Worm (Caenorhabditis elegans) whole organism, L1 larva: ENCODE results near the gene C35C5.9.

Experiments used
- C16A3.4 ChIP-seq: fragments of 150-350 bp; optimal IDR thresholded peaks from 2 replicates; lab custom pipeline; 2014; ENCODE audit warnings: missing biosample characterization, missing genetic modification characterization
- Y116A8C.19 ChIP-seq: sonication (generic microtip); optimal IDR thresholded peaks from 2 replicates; lab custom pipeline; 2016; ENCODE audit warnings: missing compliant biosample characterization, missing genetic modification characterization, borderline replicate concordance
- blmp-1 ChIP-seq: fragments of 150-350 bp; optimal IDR thresholded peaks from 2 replicates; lab custom pipeline; 2014; ENCODE audit warnings: missing biosample characterization, missing genetic modification characterization
- ceh-8 ChIP-seq: fragments of 200-800 bp; sonication (Bioruptor generic); optimal IDR thresholded peaks from 2 replicates; lab custom pipeline; 2018; ENCODE audit warnings: mild to moderate bottlenecking, missing genetic modification characterization, moderate library complexity, missing compliant biosample characterization
- ceh-82 ChIP-seq, 3 experiments: fragments of 150-350 bp in 1 of 3; sonication (generic microtip) in 2 of 3; optimal IDR thresholded peaks; 2 replicates each; lab custom pipeline; 2014 to 2017; ENCODE audit warnings: missing biosample characterization in 3 of 3, missing genetic modification characterization in 3 of 3
- ceh-90 ChIP-seq: sonication (generic microtip); optimal IDR thresholded peaks from 2 replicates; lab custom pipeline; 2016; ENCODE audit warnings: missing genetic modification characterization, missing compliant biosample characterization
- dsc-1 ChIP-seq: sonication (generic microtip); optimal IDR thresholded peaks from 2 replicates; lab custom pipeline; 2016; ENCODE audit warnings: mild to moderate bottlenecking, missing genetic modification characterization, missing compliant biosample characterization
- efl-1 ChIP-seq, 4 experiments: fragments of 150-350 bp; optimal IDR thresholded peaks in 3 of 4; peaks in 1 of 4; 1 replicate in 1 of 4; 2 replicates in 3 of 4; lab custom pipeline; 2014; ENCODE audit warnings: missing biosample characterization in 2 of 4, missing genetic modification characterization in 2 of 4, missing genetic modification reagents in 2 of 4
- elt-2 ChIP-seq: sonication (generic microtip); optimal IDR thresholded peaks from 2 replicates; lab custom pipeline; 2016; ENCODE audit warnings: missing genetic modification characterization, mild to moderate bottlenecking, inconsistent platforms, missing compliant biosample characterization, missing genetic modification reagents
- fkh-4 ChIP-seq: sonication (generic microtip); optimal IDR thresholded peaks from 2 replicates; lab custom pipeline; 2016; ENCODE audit warnings: missing compliant biosample characterization, missing genetic modification characterization, borderline replicate concordance
- fos-1 ChIP-seq: fragments of 150-350 bp; optimal IDR thresholded peaks from 2 replicates; lab custom pipeline; 2014; ENCODE audit warnings: missing biosample characterization, missing genetic modification characterization
- hlh-17 ChIP-seq: fragments of 200-800 bp; sonication (Bioruptor generic); optimal IDR thresholded peaks from 2 replicates; lab custom pipeline; 2018; ENCODE audit warnings: missing genetic modification characterization, mild to moderate bottlenecking, missing compliant biosample characterization, moderate library complexity, borderline replicate concordance
- irx-1 ChIP-seq: sonication (generic microtip); optimal IDR thresholded peaks from 2 replicates; lab custom pipeline; 2016; ENCODE audit warnings: missing genetic modification characterization, missing compliant biosample characterization
- isw-1 ChIP-seq: fragments of 200-800 bp; sonication (Bioruptor generic); IDR thresholded peaks from 2 replicates; pipeline ENCODE4 v1.3.6; 2022; ENCODE audit warnings: missing genetic modification characterization, missing compliant biosample characterization
- jun-1 ChIP-seq: fragments of 150-350 bp; optimal IDR thresholded peaks from 2 replicates; lab custom pipeline; 2014; ENCODE audit warnings: missing biosample characterization, missing genetic modification reagents, missing genetic modification characterization
- lin-14 ChIP-seq: fragments of 200-800 bp; sonication (Bioruptor generic); optimal IDR thresholded peaks from 2 replicates; lab custom pipeline; 2018; ENCODE audit warnings: mild to moderate bottlenecking, missing genetic modification characterization, moderate library complexity, missing compliant biosample characterization
- lsy-2 ChIP-seq, 2 experiments: fragments of 150-350 bp; optimal IDR thresholded peaks; 2 replicates each; lab custom pipeline; 2014; ENCODE audit warnings: missing biosample characterization in 2 of 2, missing genetic modification characterization in 2 of 2
- mab-9 ChIP-seq: fragments of 200-800 bp; sonication (Bioruptor generic); IDR thresholded peaks from 2 replicates; pipeline ENCODE4 v1.3.6; 2022; ENCODE audit warnings: missing genetic modification reagents, missing genetic modification characterization, missing compliant biosample characterization
- mep-1 ChIP-seq: fragments of 150-350 bp; optimal IDR thresholded peaks from 2 replicates; lab custom pipeline; 2014; ENCODE audit warnings: missing biosample characterization, missing genetic modification characterization
- nhr-28 ChIP-seq: fragments of 150-350 bp; optimal IDR thresholded peaks from 2 replicates; lab custom pipeline; 2014; ENCODE audit warnings: missing biosample characterization, missing genetic modification characterization
- nhr-76 ChIP-seq: sonication (generic microtip); optimal IDR thresholded peaks from 2 replicates; lab custom pipeline; 2017; ENCODE audit warnings: missing biosample characterization, missing genetic modification characterization
- nhr-77 ChIP-seq: fragments of 150-350 bp; optimal IDR thresholded peaks from 2 replicates; lab custom pipeline; 2014; ENCODE audit warnings: missing biosample characterization, missing genetic modification characterization
- nhr-84 ChIP-seq: sonication (generic microtip); optimal IDR thresholded peaks from 2 replicates; lab custom pipeline; 2017; ENCODE audit warnings: missing biosample characterization, missing genetic modification characterization
- pag-3 ChIP-seq: sonication (generic microtip); optimal IDR thresholded peaks from 2 replicates; lab custom pipeline; 2017; ENCODE audit warnings: missing genetic modification characterization, mild to moderate bottlenecking, missing compliant biosample characterization, antibody characterized with exemption, borderline replicate concordance; ENCODE audit not compliant: insufficient read depth
- pqm-1 ChIP-seq: sonication (generic microtip); optimal IDR thresholded peaks from 3 replicates; lab custom pipeline; 2017; ENCODE audit warnings: missing biosample characterization, missing genetic modification characterization
- rnt-1 ChIP-seq: sonication (generic microtip); optimal IDR thresholded peaks from 2 replicates; lab custom pipeline; 2016; ENCODE audit warnings: mild to moderate bottlenecking, missing genetic modification characterization, moderate library complexity, missing compliant biosample characterization
- skn-1 ChIP-seq: fragments of 150-350 bp; optimal IDR thresholded peaks from 2 replicates; lab custom pipeline; 2014; ENCODE audit warnings: missing biosample characterization, missing genetic modification characterization
- sox-4 ChIP-seq: sonication (generic microtip); optimal IDR thresholded peaks from 2 replicates; lab custom pipeline; 2016; ENCODE audit warnings: missing genetic modification characterization, missing compliant biosample characterization
- sup-37 ChIP-seq: fragments of 200-800 bp; sonication (Bioruptor generic); optimal IDR thresholded peaks from 2 replicates; lab custom pipeline; 2018; ENCODE audit warnings: mild to moderate bottlenecking, missing genetic modification characterization, missing compliant biosample characterization
- swsn-7 ChIP-seq: sonication (generic microtip); optimal IDR thresholded peaks from 2 replicates; lab custom pipeline; 2016; ENCODE audit warnings: missing genetic modification characterization, missing compliant biosample characterization
- tbx-2 ChIP-seq: sonication (generic microtip); optimal IDR thresholded peaks from 2 replicates; lab custom pipeline; 2016; ENCODE audit warnings: missing genetic modification characterization, missing compliant biosample characterization
- unc-86 ChIP-seq: sonication (generic microtip); optimal IDR thresholded peaks from 2 replicates; lab custom pipeline; 2016; ENCODE audit warnings: missing genetic modification characterization, missing compliant biosample characterization
- unc-98 ChIP-seq: fragments of 200-800 bp; sonication (Bioruptor generic); IDR thresholded peaks from 2 replicates; pipeline ENCODE4 v1.3.6; 2022; ENCODE audit warnings: missing genetic modification characterization, missing compliant biosample characterization
- xbp-1 ChIP-seq: sonication (generic microtip); optimal IDR thresholded peaks from 2 replicates; lab custom pipeline; 2016; ENCODE audit warnings: missing genetic modification characterization, missing compliant biosample characterization
- zip-4 ChIP-seq: fragments of 200-800 bp; sonication (Bioruptor generic); optimal IDR thresholded peaks from 2 replicates; lab custom pipeline; 2018; ENCODE audit warnings: mild to moderate bottlenecking, missing genetic modification characterization, moderate library complexity, missing compliant biosample characterization
- ztf-11 ChIP-seq, 2 experiments: sonication (generic microtip); optimal IDR thresholded peaks; 2 replicates each; lab custom pipeline; 2016 to 2017; ENCODE audit warnings: missing genetic modification characterization in 2 of 2, missing biosample characterization in 1 of 2, missing compliant biosample characterization in 1 of 2
- ztf-4 ChIP-seq: fragments of 150-350 bp; optimal IDR thresholded peaks from 2 replicates; lab custom pipeline; 2014; ENCODE audit warnings: missing biosample characterization, missing genetic modification characterization

C35C5.9 gene

DNA sequence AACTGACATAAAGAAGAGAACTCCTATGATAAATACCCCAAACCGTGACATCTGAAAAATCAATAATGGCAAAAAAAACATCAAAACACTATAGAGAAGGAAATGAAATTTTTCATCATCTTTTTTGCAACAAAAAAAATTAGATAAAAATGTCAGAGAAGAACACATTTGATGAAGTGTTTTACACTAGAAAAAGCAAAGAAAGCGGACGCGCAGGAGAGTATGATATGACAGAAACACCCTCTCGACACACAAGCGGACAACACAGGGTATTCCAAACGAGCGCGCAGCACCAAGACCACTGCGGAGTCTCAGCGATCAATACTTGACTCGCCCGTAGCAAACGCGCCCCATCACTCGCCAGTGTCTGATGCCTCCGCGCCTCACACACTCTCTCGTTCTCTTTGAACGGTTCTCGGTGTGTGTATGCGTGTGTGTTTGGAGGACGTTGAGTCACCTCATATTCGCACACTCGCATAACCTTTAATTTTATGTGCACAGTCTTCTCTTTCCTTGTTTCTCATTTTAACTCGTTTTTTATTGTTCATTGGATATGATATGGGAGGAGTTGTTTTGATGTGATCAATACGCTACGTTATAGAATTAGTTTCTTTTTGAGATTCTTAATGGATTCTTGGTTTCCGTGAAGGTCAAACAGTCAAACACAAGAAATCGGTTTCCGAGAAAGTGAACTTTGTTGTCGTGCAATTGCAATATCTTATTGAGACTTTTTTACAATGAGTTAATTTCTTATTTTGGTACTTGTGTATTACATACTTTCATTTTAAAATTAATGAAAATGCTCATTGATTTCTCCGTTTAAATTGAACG, 10.3 kb downstream of the C35C5.9 start, which contains the start of gene selt-1.1 (continued):
- TF ChIP-seq ceh-90 (tag; lab: Kevin White, UChicago) (no peak), ceh-8 (GFP tag; lab: Kevin White, UChicago) (no peak), irx-1 (tag; lab: Kevin White, UChicago) (no peak), nhr-28 (no peak), ztf-11 (tag; optimal IDR thresholded peaks at IDR 0.05; lab: Kevin White, UChicago) (no peak), Y116A8C.19 (tag; lab: Kevin White, UChicago) (no peak), nhr-77 (no peak), unc-98 (GFP tag; lab: Robert Waterston, UW) (no peak), ztf-4 (tag; lab: Kevin White, UChicago) (no peak), pqm-1 (tag; lab: Kevin White, UChicago) (no peak), mep-1 (tag; lab: Kevin White, UChicago) (peak; percentile 76), mab-9 (GFP tag; lab: Robert Waterston, UW) (no peak), ceh-82 (tag; optimal IDR thresholded peaks at IDR 0.05; lab: Kevin White, UChicago) (peak in 1 of 3 experiments; percentile 17), swsn-7 (peak; percentile 55), unc-86 (tag; lab: Kevin White, UChicago) (peak; percentile 31), hlh-17 (no peak), elt-2 (peak; percentile 32), isw-1 (GFP tag; lab: Robert Waterston, UW) (no peak), sup-37 (no peak), C16A3.4 (tag; lab: Kevin White, UChicago) (peak; percentile 12), tbx-2 (tag; lab: Kevin White, UChicago) (peak; percentile 46), fos-1 (no peak), nhr-76 (tag; lab: Kevin White, UChicago) (no peak), xbp-1 (tag; lab: Kevin White, UChicago) (peak; percentile 39), lin-14 (GFP tag; lab: Kevin White, UChicago) (peak; percentile 93), jun-1 (peak; percentile 46), skn-1 (no peak), lsy-2 (tag; optimal IDR thresholded peaks at IDR 0.05; lab: Kevin White, UChicago) (peak; percentile 9 to 29), sox-4 (tag; lab: Kevin White, UChicago) (no peak), pag-3 (tag; lab: Kevin White, UChicago) (no peak), nhr-84 (tag; lab: Kevin White, UChicago) (no peak), dsc-1 (no peak), zip-4 (GFP tag; lab: Kevin White, UChicago) (no peak)
- TF ChIP-seq, all 84 proteins: peak for 25

- TF ChIP-seq ceh-90 (tag; lab: Kevin White, UChicago) (no peak), rnt-1 (tag; lab: Kevin White, UChicago) (peak; percentile 39), dsc-1 (peak; percentile 83), swsn-7 (no peak), jun-1 (no peak), blmp-1 (tag; lab: Kevin White, UChicago) (peak; percentile 14), fkh-4 (tag; lab: Kevin White, UChicago) (peak; percentile 23), nhr-84 (tag; lab: Kevin White, UChicago) (no peak), sup-37 (no peak), lin-14 (GFP tag; lab: Kevin White, UChicago) (peak; percentile 32), efl-1 (optimal IDR thresholded peaks at IDR 0.05; lab: Kevin White, UChicago) (no peak), efl-1 (GFP tag; optimal IDR thresholded peaks at IDR 0.05 in 1 of 2; lab: Kevin White, UChicago) (peak in 1 of 2 experiments; percentile 62)
Measured at ce11 chrX:11547442-11548023, 11.2 kb downstream of the C35C5.9 start.
